Fruit fly (Drosophila melanogaster) whole organism, embryonic: Measurements from ENCODE around the gene CG15394.
A peak's percentile ranks its signal among the peaks of the same experiment; 100 is the strongest.

Source experiments
- Adf1 ChIP-seq: fragments of 200-800 bp; sonication (Bioruptor generic); IDR thresholded peaks from 2 replicates; pipeline ENCODE4 v1.3.6; 2022; ENCODE audit warnings: missing biosample characterization, missing genetic modification characterization
- Asciz ChIP-seq: fragments of 200-800 bp; sonication (Bioruptor generic); optimal IDR thresholded peaks from 2 replicates; lab custom pipeline; 2017; ENCODE audit warnings: missing biosample characterization, mild to moderate bottlenecking, missing genetic modification characterization, missing genetic modification reagents
- Bgb ChIP-seq: fragments of 200-800 bp; sonication (Bioruptor generic); IDR thresholded peaks from 2 replicates; pipeline ENCODE4 v1.3.6; 2022; ENCODE audit warnings: missing biosample characterization, missing genetic modification characterization; ENCODE audit not compliant: partially characterized antibody
- Bteb2 ChIP-seq: fragments of 200-800 bp; sonication (Bioruptor generic); optimal IDR thresholded peaks from 2 replicates; lab custom pipeline; 2016; ENCODE audit warnings: missing biosample characterization, missing genetic modification characterization
- C15 ChIP-seq: fragments of 200-800 bp; sonication (Bioruptor generic); IDR thresholded peaks from 3 replicates; pipeline ENCODE4 v1.3.6; 2022; ENCODE audit warnings: missing biosample characterization, missing genetic modification characterization
- CG10979 ChIP-seq: fragments of 200-800 bp; sonication (Bioruptor generic); optimal IDR thresholded peaks from 2 replicates; lab custom pipeline; 2018; ENCODE audit warnings: missing biosample characterization, mild to moderate bottlenecking, missing genetic modification characterization, moderate library complexity
- CG12104 ChIP-seq: fragments of 200-800 bp; sonication (Bioruptor generic); optimal IDR thresholded peaks from 3 replicates; lab custom pipeline; 2016; ENCODE audit warnings: missing biosample characterization, missing genetic modification characterization
- CG1233 ChIP-seq: fragments of 200-800 bp; sonication (Bioruptor generic); optimal IDR thresholded peaks from 4 replicates; lab custom pipeline; 2018; ENCODE audit warnings: missing biosample characterization, mild to moderate bottlenecking, missing genetic modification characterization
- CG13296 ChIP-seq: fragments of 200-800 bp; sonication (Bioruptor generic); optimal IDR thresholded peaks from 3 replicates; lab custom pipeline; 2018; ENCODE audit warnings: missing biosample characterization, mild to moderate bottlenecking, missing genetic modification characterization
- CG14667 ChIP-seq: fragments of 200-800 bp; sonication (Bioruptor generic); IDR thresholded peaks from 2 replicates; pipeline ENCODE4 v1.3.6; 2022; ENCODE audit warnings: missing biosample characterization, missing genetic modification characterization
- CG15601 ChIP-seq: fragments of 200-800 bp; sonication (Bioruptor generic); optimal IDR thresholded peaks from 3 replicates; lab custom pipeline; 2019; ENCODE audit warnings: missing biosample characterization, mild to moderate bottlenecking, missing genetic modification characterization, moderate library complexity
- CG17359 ChIP-seq: fragments of 200-800 bp; sonication (Bioruptor generic); optimal IDR thresholded peaks from 3 replicates; lab custom pipeline; 2018; ENCODE audit warnings: missing biosample characterization, mild to moderate bottlenecking, missing genetic modification characterization, moderate library complexity
- CG18011 ChIP-seq: fragments of 200-800 bp; sonication (Bioruptor generic); optimal IDR thresholded peaks from 2 replicates; lab custom pipeline; 2017; ENCODE audit warnings: missing biosample characterization, missing genetic modification characterization, mild to moderate bottlenecking, moderate library complexity, missing genotype
- CG18262 ChIP-seq: fragments of 200-800 bp; optimal IDR thresholded peaks from 3 replicates; lab custom pipeline; 2019; ENCODE audit warnings: missing biosample characterization, mild to moderate bottlenecking, missing genetic modification characterization, moderate library complexity
- CG2875 ChIP-seq: fragments of 200-800 bp; sonication (Bioruptor generic); optimal IDR thresholded peaks from 2 replicates; lab custom pipeline; 2017; ENCODE audit warnings: missing biosample characterization, mild to moderate bottlenecking, missing genetic modification characterization, missing genetic modification reagents
- CG2889 ChIP-seq: fragments of 200-800 bp; sonication (Bioruptor generic); IDR thresholded peaks from 3 replicates; pipeline ENCODE4 v1.3.6; 2022; ENCODE audit warnings: missing biosample characterization, missing genetic modification characterization
- CG42726 ChIP-seq: fragments of 200-800 bp; sonication (Bioruptor generic); IDR thresholded peaks from 2 replicates; pipeline ENCODE4 v1.3.6; 2022; ENCODE audit warnings: missing biosample characterization, missing genetic modification characterization; ENCODE audit not compliant: partially characterized antibody
- CG4360 ChIP-seq: fragments of 200-800 bp; sonication (Bioruptor generic); IDR thresholded peaks from 2 replicates; pipeline ENCODE4 v1.3.6; 2022; ENCODE audit warnings: missing biosample characterization, missing genetic modification characterization
- CG5245 ChIP-seq: fragments of 200-800 bp; sonication (Bioruptor generic); optimal IDR thresholded peaks from 3 replicates; lab custom pipeline; 2016; ENCODE audit warnings: missing biosample characterization, missing genetic modification characterization
- CG7357 ChIP-seq: fragments of 200-800 bp; sonication (Bioruptor generic); IDR thresholded peaks from 3 replicates; pipeline ENCODE4 v1.3.6; 2022; ENCODE audit warnings: missing biosample characterization, missing genetic modification characterization
- Chrac-16 ChIP-seq: fragments of 200-800 bp; sonication (Bioruptor generic); optimal IDR thresholded peaks from 3 replicates; lab custom pipeline; 2016; ENCODE audit warnings: missing biosample characterization, missing genetic modification characterization
- CrebB ChIP-seq: fragments of 200-800 bp; sonication (Bioruptor generic); optimal IDR thresholded peaks from 3 replicates; lab custom pipeline; 2018; ENCODE audit warnings: missing biosample characterization, mild to moderate bottlenecking, missing genetic modification characterization
- Dad ChIP-seq: fragments of 200-800 bp; sonication (Bioruptor generic); optimal IDR thresholded peaks from 3 replicates; lab custom pipeline; 2016; ENCODE audit warnings: missing biosample characterization, missing genetic modification characterization
- Dip2 ChIP-seq: fragments of 200-800 bp; sonication (Bioruptor generic); IDR thresholded peaks from 2 replicates; pipeline ENCODE4 v1.3.6; 2022; ENCODE audit warnings: missing biosample characterization, missing genetic modification characterization
- Fer2 ChIP-seq: fragments of 200-800 bp; sonication (Bioruptor generic); optimal IDR thresholded peaks from 2 replicates; lab custom pipeline; 2018; ENCODE audit warnings: missing biosample characterization, mild to moderate bottlenecking, missing genetic modification characterization, moderate library complexity
- HLH4C ChIP-seq: fragments of 200-800 bp; sonication (Bioruptor generic); IDR thresholded peaks from 3 replicates; pipeline ENCODE4 v1.3.6; 2022; ENCODE audit warnings: missing biosample characterization, missing genetic modification characterization; ENCODE audit not compliant: partially characterized antibody
- Hey ChIP-seq: fragments of 200-800 bp; sonication (Bioruptor generic); optimal IDR thresholded peaks from 3 replicates; lab custom pipeline; 2018; ENCODE audit warnings: missing biosample characterization, mild to moderate bottlenecking, missing genetic modification characterization
- MTF-1 ChIP-seq: fragments of 200-800 bp; sonication (Bioruptor generic); optimal IDR thresholded peaks from 2 replicates; lab custom pipeline; 2018; ENCODE audit warnings: missing biosample characterization, mild to moderate bottlenecking, missing genetic modification characterization, borderline replicate concordance
- Mad ChIP-seq: fragments of 200-800 bp; sonication (Bioruptor generic); optimal IDR thresholded peaks from 2 replicates; lab custom pipeline; 2016; ENCODE audit warnings: missing biosample characterization, missing genetic modification characterization
- NFAT ChIP-seq: fragments of 200-800 bp; sonication (Bioruptor generic); IDR thresholded peaks from 2 replicates; pipeline ENCODE4 v1.3.6; 2022; ENCODE audit warnings: missing biosample characterization, missing genetic modification characterization
- Neu2 ChIP-seq: fragments of 200-800 bp; sonication (Bioruptor generic); optimal IDR thresholded peaks from 3 replicates; lab custom pipeline; 2016; ENCODE audit warnings: missing biosample characterization, missing genetic modification characterization, borderline replicate concordance
- Optix ChIP-seq: fragments of 200-800 bp; sonication (Bioruptor generic); IDR thresholded peaks from 3 replicates; pipeline ENCODE4 v1.3.6; 2022; ENCODE audit warnings: missing biosample characterization, missing genetic modification characterization
- Sin3A ChIP-seq: fragments of >200 bp; optimal IDR thresholded peaks from 2 replicates; lab custom pipeline; 2018
- Sry-δ ChIP-seq: fragments of 200-800 bp; sonication (Bioruptor generic); optimal IDR thresholded peaks from 2 replicates; lab custom pipeline; 2016; ENCODE audit warnings: missing biosample characterization, missing genetic modification characterization
- Ssrp ChIP-seq: fragments of 200-800 bp; sonication (Bioruptor generic); optimal IDR thresholded peaks from 2 replicates; lab custom pipeline; 2018; ENCODE audit warnings: missing biosample characterization, mild to moderate bottlenecking, missing genetic modification characterization, moderate library complexity
- TFAM ChIP-seq: fragments of 200-800 bp; sonication (Bioruptor generic); optimal IDR thresholded peaks from 2 replicates; lab custom pipeline; 2017; ENCODE audit warnings: missing biosample characterization, missing genetic modification characterization, inconsistent platforms
- Xrp1 ChIP-seq: fragments of 200-800 bp; sonication (Bioruptor generic); IDR thresholded peaks from 2 replicates; pipeline ENCODE4 v1.3.6; 2022; ENCODE audit warnings: missing biosample characterization, missing genetic modification characterization
- abd-A ChIP-seq: fragments of 200-800 bp; sonication (Bioruptor generic); optimal IDR thresholded peaks from 3 replicates; lab custom pipeline; 2019; ENCODE audit warnings: missing biosample characterization, mild to moderate bottlenecking, missing genetic modification characterization, moderate library complexity
- br ChIP-seq: fragments of >200 bp; optimal IDR thresholded peaks from 2 replicates; lab custom pipeline; 2017
- ci ChIP-seq: fragments of 200-800 bp; sonication (Bioruptor generic); IDR thresholded peaks from 3 replicates; pipeline ENCODE4 v1.3.6; 2022; ENCODE audit warnings: missing biosample characterization, missing genetic modification characterization
- gfzf ChIP-seq: fragments of 200-800 bp; sonication (Bioruptor generic); optimal IDR thresholded peaks from 2 replicates; lab custom pipeline; 2016; ENCODE audit warnings: missing biosample characterization, mild to moderate bottlenecking, missing genetic modification characterization, moderate library complexity
- insv ChIP-seq, 2 experiments: fragments of 200-800 bp; sonication (Bioruptor generic); optimal IDR thresholded peaks; 3 replicates each; lab custom pipeline; 2016 to 2018; ENCODE audit warnings: missing biosample characterization in 2 of 2, missing genetic modification characterization in 2 of 2
- jumu ChIP-seq: fragments of 200-800 bp; sonication (Bioruptor generic); optimal IDR thresholded peaks from 3 replicates; lab custom pipeline; 2016; ENCODE audit warnings: missing biosample characterization, missing genetic modification characterization
- p53 ChIP-seq: fragments of 200-800 bp; sonication (Bioruptor generic); optimal IDR thresholded peaks from 2 replicates; lab custom pipeline; 2016; ENCODE audit warnings: missing biosample characterization, missing genetic modification characterization
- pita ChIP-seq: fragments of 200-800 bp; sonication (Bioruptor generic); optimal IDR thresholded peaks from 2 replicates; lab custom pipeline; 2017; ENCODE audit warnings: missing biosample characterization, mild to moderate bottlenecking, missing genetic modification characterization
- pum ChIP-seq: fragments of 200-800 bp; sonication (Bioruptor generic); optimal IDR thresholded peaks from 2 replicates; lab custom pipeline; 2016; ENCODE audit warnings: missing biosample characterization, missing genetic modification characterization
- rib ChIP-seq: fragments of 200-800 bp; sonication (Bioruptor generic); IDR thresholded peaks from 2 replicates; pipeline ENCODE4 v1.3.6; 2022; ENCODE audit warnings: missing biosample characterization, missing genetic modification characterization
- sc ChIP-seq, 3 experiments: fragments of >200 bp in 2 of 3; fragments of 200-800 bp in 1 of 3; sonication (Bioruptor generic) in 1 of 3; optimal IDR thresholded peaks; 2 replicates in 2 of 3; 3 replicates in 1 of 3; lab custom pipeline; 2017; ENCODE audit warnings: mild to moderate bottlenecking in 1 of 3, missing biosample characterization in 1 of 3, missing genetic modification characterization in 1 of 3, missing genetic modification reagents in 1 of 3
- seq ChIP-seq: fragments of 200-800 bp; sonication (Bioruptor generic); IDR thresholded peaks from 2 replicates; pipeline ENCODE4 v1.3.6; 2022; ENCODE audit warnings: missing biosample characterization, missing genetic modification characterization
- sqz ChIP-seq: fragments of 200-800 bp; sonication (Bioruptor generic); optimal IDR thresholded peaks from 3 replicates; lab custom pipeline; 2018; ENCODE audit warnings: missing biosample characterization, mild to moderate bottlenecking, missing genetic modification characterization
- wdn ChIP-seq: fragments of 200-800 bp; sonication (Bioruptor generic); IDR thresholded peaks from 2 replicates; pipeline ENCODE4 v1.3.6; 2022; ENCODE audit warnings: missing biosample characterization, missing genetic modification characterization
- zen2 ChIP-seq: fragments of 200-800 bp; sonication (Bioruptor generic); IDR thresholded peaks from 3 replicates; pipeline ENCODE4 v1.3.6; 2022; ENCODE audit warnings: missing biosample characterization, missing genetic modification characterization; ENCODE audit not compliant: partially characterized antibody

CG15394 gene

dm6 chr2L:2542491-2542890 lies 49.2 kb upstream of the CG15394 start (continued):
- TF ChIP-seq Adf1 (no peak), TFAM (no peak), CG18262 (no peak), C15 (GFP tag; lab: Robert Waterston, UW) (no peak), CG2875 (GFP tag; lab: Kevin White, UChicago) (no peak), CG1233 (GFP tag; lab: Kevin White, UChicago) (no peak), Fer2 (no peak), gfzf (GFP tag; lab: Kevin White, UChicago) (no peak), CG5245 (GFP tag; lab: Kevin White, UChicago) (no peak), CG17359 (no peak), CG15601 (tag; lab: Kevin White, UChicago) (no peak), jumu (GFP tag; lab: Kevin White, UChicago) (no peak), sqz (GFP tag; lab: Kevin White, UChicago) (no peak), Bteb2 (GFP tag; lab: Kevin White, UChicago) (no peak), Sry-δ (no peak), seq (no peak), Asciz (no peak), NFAT (GFP tag; lab: Robert Waterston, UW) (no peak), MTF-1 (GFP tag; lab: Kevin White, UChicago) (no peak), Hey (tag; lab: Kevin White, UChicago) (no peak), CG7357 (GFP tag; lab: Robert Waterston, UW) (no peak), Xrp1 (GFP tag; lab: Robert Waterston, UW) (no peak), abd-A (no peak), pita (GFP tag; lab: Kevin White, UChicago) (no peak), sc (optimal IDR thresholded peaks at IDR 0.05; lab: Kevin White, UChicago) (no peak), sc (GFP tag; optimal IDR thresholded peaks at IDR 0.05; lab: Kevin White, UChicago) (no peak), Sin3A (lab: Kevin White, UChicago) (no peak), br (lab: Kevin White, UChicago) (no peak), CrebB (tag; lab: Kevin White, UChicago) (no peak), Ssrp (tag; lab: Kevin White, UChicago) (no peak), CG4360 (GFP tag; lab: Robert Waterston, UW) (no peak), Bgb (GFP tag; lab: Robert Waterston, UW) (no peak), HLH4C (GFP tag; lab: Robert Waterston, UW) (no peak), pum (GFP tag; lab: Kevin White, UChicago) (no peak), Chrac-16 (no peak), zen2 (GFP tag; lab: Robert Waterston, UW) (no peak), Optix (GFP tag; lab: Robert Waterston, UW) (no peak), CG12104 (GFP tag; lab: Kevin White, UChicago) (no peak), p53 (GFP tag; lab: Kevin White, UChicago) (no peak), Dad (GFP tag; lab: Kevin White, UChicago) (no peak), CG10979 (tag; lab: Kevin White, UChicago) (no peak), Dip2 (GFP tag; lab: Robert Waterston, UW) (no peak), CG14667 (no peak), CG42726 (GFP tag; lab: Robert Waterston, UW) (no peak), rib (no peak), Neu2 (GFP tag; lab: Kevin White, UChicago) (no peak), CG2889 (GFP tag; lab: Robert Waterston, UW) (no peak), Mad (GFP tag; lab: Kevin White, UChicago) (no peak), CG13296 (GFP tag; lab: Kevin White, UChicago) (peak; percentile 19), insv (GFP tag; optimal IDR thresholded peaks at IDR 0.05; lab: Kevin White, UChicago) (no peak), ci (GFP tag; lab: Robert Waterston, UW) (no peak), wdn (GFP tag; lab: Robert Waterston, UW) (no peak), CG18011 (GFP tag; lab: Kevin White, UChicago) (no peak)
